Fruit fly (Drosophila melanogaster) whole organism, embryonic: ENCODE data around the gene CG43077.

Experiments
- Ada2b ChIP-seq: fragments of 200-800 bp; sonication (Bioruptor generic); IDR thresholded peaks from 2 replicates; pipeline ENCODE4 v1.3.6; 2022; ENCODE audit warnings: missing biosample characterization, missing genetic modification characterization
- Bteb2 ChIP-seq: fragments of 200-800 bp; sonication (Bioruptor generic); optimal IDR thresholded peaks from 2 replicates; lab custom pipeline; 2016; ENCODE audit warnings: missing biosample characterization, missing genetic modification characterization
- CG10366 ChIP-seq: fragments of 200-800 bp; sonication (Bioruptor generic); IDR thresholded peaks from 2 replicates; pipeline ENCODE4 v1.3.6; 2022; ENCODE audit warnings: missing biosample characterization, missing genetic modification characterization
- CG11456 ChIP-seq: fragments of 200-800 bp; sonication (Bioruptor generic); IDR thresholded peaks from 3 replicates; pipeline ENCODE4 v1.3.6; 2022; ENCODE audit warnings: missing biosample characterization, missing genetic modification characterization
- CG11695 ChIP-seq: fragments of 200-800 bp; sonication (Bioruptor generic); IDR thresholded peaks from 3 replicates; pipeline ENCODE4 v1.3.6; 2022; ENCODE audit warnings: missing biosample characterization, missing genetic modification characterization
- CG13775 ChIP-seq: fragments of 200-800 bp; sonication (Bioruptor generic); optimal IDR thresholded peaks from 3 replicates; lab custom pipeline; 2017; ENCODE audit warnings: missing biosample characterization, mild to moderate bottlenecking, missing genetic modification characterization
- CG18599 ChIP-seq: fragments of 200-800 bp; sonication (Bioruptor generic); optimal IDR thresholded peaks from 3 replicates; lab custom pipeline; 2017; ENCODE audit warnings: missing biosample characterization, missing genetic modification characterization, mild to moderate bottlenecking, moderate library complexity, missing genetic modification reagents
- CG2199 ChIP-seq: fragments of 200-800 bp; sonication (Bioruptor generic); IDR thresholded peaks from 3 replicates; pipeline ENCODE4 v1.3.6; 2022; ENCODE audit warnings: missing biosample characterization, missing genetic modification characterization
- CG31224 ChIP-seq: fragments of 200-800 bp; sonication (Bioruptor generic); IDR thresholded peaks from 2 replicates; pipeline ENCODE4 v1.3.6; 2022; ENCODE audit warnings: missing biosample characterization, missing genetic modification characterization
- CG32532 ChIP-seq: fragments of 200-800 bp; sonication (Bioruptor generic); IDR thresholded peaks from 2 replicates; pipeline ENCODE4 v1.3.6; 2022; ENCODE audit warnings: missing biosample characterization, missing genetic modification characterization
- CG34376 ChIP-seq: fragments of 200-800 bp; sonication (Bioruptor generic); optimal IDR thresholded peaks from 2 replicates; lab custom pipeline; 2018; ENCODE audit warnings: missing biosample characterization, mild to moderate bottlenecking, missing genetic modification characterization
- CG6254 ChIP-seq: fragments of 200-800 bp; sonication (Bioruptor generic); optimal IDR thresholded peaks from 3 replicates; lab custom pipeline; 2017; ENCODE audit warnings: mild to moderate bottlenecking, missing biosample characterization, missing genetic modification reagents, missing genetic modification characterization
- CG7372 ChIP-seq: fragments of 200-800 bp; sonication (Bioruptor generic); IDR thresholded peaks from 2 replicates; pipeline ENCODE4 v1.3.6; 2022; ENCODE audit warnings: missing biosample characterization, missing genetic modification characterization
- CG8290 ChIP-seq, 3 experiments: fragments of 200-800 bp; sonication (Bioruptor generic); optimal IDR thresholded peaks; 2 replicates each; lab custom pipeline; 2016 to 2019; ENCODE audit warnings: missing biosample characterization in 3 of 3, missing genetic modification characterization in 3 of 3, mild to moderate bottlenecking in 2 of 3, moderate library complexity in 1 of 3
- CG9932 ChIP-seq: fragments of 200-800 bp; sonication (Bioruptor generic); IDR thresholded peaks from 2 replicates; pipeline ENCODE4 v1.3.6; 2022; ENCODE audit warnings: missing biosample characterization, missing genetic modification characterization
- D19A ChIP-seq: fragments of 200-800 bp; optimal IDR thresholded peaks from 3 replicates; lab custom pipeline; 2019; ENCODE audit warnings: missing biosample characterization, mild to moderate bottlenecking, missing genetic modification characterization, moderate library complexity
- D19B ChIP-seq: fragments of 200-800 bp; sonication (Bioruptor generic); optimal IDR thresholded peaks from 2 replicates; lab custom pipeline; 2017; ENCODE audit warnings: missing biosample characterization, mild to moderate bottlenecking, missing genetic modification characterization
- GATAe ChIP-seq: fragments of 200-800 bp; sonication (Bioruptor generic); conservative IDR thresholded peaks from 2 replicates; pipeline ENCODE4 v1.3.6; 2022; ENCODE audit warnings: missing biosample characterization, missing genetic modification characterization
- MBD-R2 ChIP-seq: fragments of 200-800 bp; sonication (Bioruptor generic); IDR thresholded peaks from 2 replicates; pipeline ENCODE4 v1.3.6; 2022; ENCODE audit warnings: missing biosample characterization, missing genetic modification characterization
- Med ChIP-seq: fragments of 200-800 bp; sonication (Bioruptor generic); peaks from one replicate; lab custom pipeline; 2016; ENCODE audit warnings: missing biosample characterization, missing genetic modification characterization, mild to moderate bottlenecking, inconsistent platforms, moderate library complexity
- Poxn ChIP-seq: fragments of 200-800 bp; sonication (Bioruptor generic); IDR thresholded peaks from 2 replicates; pipeline ENCODE4 v1.3.6; 2022; ENCODE audit warnings: missing biosample characterization, missing genetic modification characterization
- Rfx ChIP-seq: fragments of 200-800 bp; sonication (Bioruptor generic); IDR thresholded peaks from 2 replicates; pipeline ENCODE4 v1.3.6; 2022; ENCODE audit warnings: missing biosample characterization, missing genetic modification characterization
- Sin3A ChIP-seq: fragments of >200 bp; optimal IDR thresholded peaks from 2 replicates; lab custom pipeline; 2018
- Sry-β ChIP-seq: fragments of 200-800 bp; sonication (Bioruptor generic); optimal IDR thresholded peaks from 2 replicates; lab custom pipeline; 2018; ENCODE audit warnings: missing biosample characterization, mild to moderate bottlenecking, missing genetic modification characterization, moderate library complexity
- abd-A ChIP-seq: fragments of 200-800 bp; sonication (Bioruptor generic); optimal IDR thresholded peaks from 3 replicates; lab custom pipeline; 2019; ENCODE audit warnings: missing biosample characterization, mild to moderate bottlenecking, missing genetic modification characterization, moderate library complexity
- croc ChIP-seq: fragments of 200-800 bp; sonication (Bioruptor generic); conservative IDR thresholded peaks from 3 replicates; pipeline ENCODE4 v1.3.6; 2022; ENCODE audit warnings: missing biosample characterization, missing genetic modification characterization
- crol ChIP-seq: fragments of 200-800 bp; sonication (Bioruptor generic); IDR thresholded peaks from 2 replicates; pipeline ENCODE4 v1.3.6; 2022; ENCODE audit warnings: missing biosample characterization, missing genetic modification characterization
- cwo ChIP-seq: fragments of 200-800 bp; sonication (Bioruptor generic); optimal IDR thresholded peaks from 3 replicates; lab custom pipeline; 2017; ENCODE audit warnings: missing biosample characterization, missing genetic modification characterization, mild to moderate bottlenecking, moderate library complexity, missing genetic modification reagents
- danr ChIP-seq: fragments of 200-800 bp; sonication (Bioruptor generic); IDR thresholded peaks from 2 replicates; pipeline ENCODE4 v1.3.6; 2022; ENCODE audit warnings: missing biosample characterization, missing genetic modification characterization
- dysf ChIP-seq: fragments of 200-800 bp; sonication (Bioruptor generic); IDR thresholded peaks from 3 replicates; pipeline ENCODE4 v1.3.6; 2022; ENCODE audit warnings: missing biosample characterization, missing genetic modification characterization
- exex ChIP-seq: fragments of 200-800 bp; sonication (Bioruptor generic); optimal IDR thresholded peaks from 4 replicates; lab custom pipeline; 2018; ENCODE audit warnings: missing biosample characterization, mild to moderate bottlenecking, missing genetic modification characterization, moderate library complexity
- ftz-f1 ChIP-seq: fragments of 200-800 bp; sonication (Bioruptor generic); optimal IDR thresholded peaks from 2 replicates; lab custom pipeline; 2016; ENCODE audit warnings: missing biosample characterization, missing genetic modification characterization
- grn ChIP-seq: fragments of 200-800 bp; sonication (Bioruptor generic); optimal IDR thresholded peaks from 3 replicates; lab custom pipeline; 2017; ENCODE audit warnings: missing biosample characterization, missing genetic modification characterization
- ham ChIP-seq: fragments of 200-800 bp; sonication (Bioruptor generic); IDR thresholded peaks from 2 replicates; pipeline ENCODE4 v1.3.6; 2022; ENCODE audit warnings: missing biosample characterization, missing genetic modification characterization
- lab ChIP-seq: fragments of 200-800 bp; sonication (Bioruptor generic); optimal IDR thresholded peaks from 3 replicates; lab custom pipeline; 2017; ENCODE audit warnings: missing biosample characterization, missing genetic modification characterization, mild to moderate bottlenecking, moderate library complexity, missing genetic modification reagents
- lmd ChIP-seq: fragments of 200-800 bp; sonication (Bioruptor generic); IDR thresholded peaks from 2 replicates; pipeline ENCODE4 v1.3.6; 2022; ENCODE audit warnings: missing biosample characterization, missing genetic modification characterization
- maf-S ChIP-seq: fragments of 200-800 bp; sonication (Bioruptor generic); optimal IDR thresholded peaks from 2 replicates; lab custom pipeline; 2016; ENCODE audit warnings: missing biosample characterization, missing genetic modification characterization
- mirr ChIP-seq: fragments of 200-800 bp; sonication (Bioruptor generic); optimal IDR thresholded peaks from 3 replicates; lab custom pipeline; 2018; ENCODE audit warnings: missing biosample characterization, mild to moderate bottlenecking, missing genetic modification characterization
- pho ChIP-seq: fragments of 200-800 bp; sonication (Bioruptor generic); optimal IDR thresholded peaks from 2 replicates; lab custom pipeline; 2016; ENCODE audit warnings: missing biosample characterization, missing genetic modification characterization
- row ChIP-seq: fragments of 200-800 bp; sonication (Bioruptor generic); IDR thresholded peaks from 3 replicates; pipeline ENCODE4 v1.3.6; 2022; ENCODE audit warnings: missing biosample characterization, missing genetic modification characterization
- sc ChIP-seq, 3 experiments: fragments of >200 bp in 2 of 3; fragments of 200-800 bp in 1 of 3; sonication (Bioruptor generic) in 1 of 3; optimal IDR thresholded peaks; 2 replicates in 2 of 3; 3 replicates in 1 of 3; lab custom pipeline; 2017; ENCODE audit warnings: mild to moderate bottlenecking in 1 of 3, missing biosample characterization in 1 of 3, missing genetic modification characterization in 1 of 3, missing genetic modification reagents in 1 of 3
- sens ChIP-seq: fragments of 200-800 bp; sonication (Bioruptor generic); peaks from one replicate; lab custom pipeline; 2016; ENCODE audit warnings: missing biosample characterization, missing genetic modification characterization
- sug ChIP-seq: fragments of 200-800 bp; optimal IDR thresholded peaks from 2 replicates; lab custom pipeline; 2019; ENCODE audit warnings: missing biosample characterization, mild to moderate bottlenecking, missing genetic modification characterization, moderate library complexity
- toy ChIP-seq: fragments of 200-800 bp; sonication (Bioruptor generic); IDR thresholded peaks from 2 replicates; pipeline ENCODE4 v1.3.6; 2022; ENCODE audit warnings: missing biosample characterization, missing genetic modification characterization
- tx ChIP-seq: fragments of 200-800 bp; sonication (Bioruptor generic); optimal IDR thresholded peaks from 2 replicates; lab custom pipeline; 2016; ENCODE audit warnings: missing biosample characterization, missing genetic modification characterization
- zen2 ChIP-seq: fragments of 200-800 bp; sonication (Bioruptor generic); IDR thresholded peaks from 3 replicates; pipeline ENCODE4 v1.3.6; 2022; ENCODE audit warnings: missing biosample characterization, missing genetic modification characterization; ENCODE audit not compliant: partially characterized antibody

The CG43077 gene

dm6 chrX:17093900-17094446 lies 25.6 kb upstream of the CG43077 start:
- TF ChIP-seq row (peak; percentile 50), exex (tag; lab: Kevin White, UChicago) (peak; percentile 92), CG10366 (GFP tag; lab: Robert Waterston, UW) (peak; percentile 23; the same call in 1 of the 2 replicates), CG18599 (GFP tag; lab: Kevin White, UChicago) (peak; percentile 19), Sry-β (GFP tag; lab: Kevin White, UChicago) (no peak), D19B (GFP tag; lab: Kevin White, UChicago) (peak; percentile 11), CG7372 (GFP tag; lab: Robert Waterston, UW) (0 out of 2 replicates have a peak, but pooled peaks have one; percentile 10), CG9932 (GFP tag; lab: Robert Waterston, UW) (peak; percentile 27; the same call in 1 of the 2 replicates), cwo (peak; percentile 18), CG34376 (peak; percentile 44), pho (GFP tag; lab: Kevin White, UChicago) (no peak), CG6254 (GFP tag; lab: Kevin White, UChicago) (peak; percentile 53), grn (GFP tag; lab: Kevin White, UChicago) (peak; percentile 55), CG13775 (GFP tag; lab: Kevin White, UChicago) (no peak), ham (no peak), lab (peak; percentile 31), sug (tag; lab: Kevin White, UChicago) (peak; percentile 73), Bteb2 (GFP tag; lab: Kevin White, UChicago) (no peak), sens (GFP tag; lab: Kevin White, UChicago) (peak; percentile 28), GATAe (GFP tag; lab: Robert Waterston, UW) (0 out of 2 replicates have a peak, but pooled peaks have one; percentile 11), mirr (GFP tag; lab: Kevin White, UChicago) (peak; percentile 18), tx (GFP tag; lab: Kevin White, UChicago) (no peak), CG8290 (GFP tag; optimal IDR thresholded peaks at IDR 0.05; lab: Kevin White, UChicago) (no peak), CG8290 (tag; optimal IDR thresholded peaks at IDR 0.05; lab: Kevin White, UChicago) (no peak), D19A (tag; lab: Kevin White, UChicago) (peak; percentile 44)

DNA sequence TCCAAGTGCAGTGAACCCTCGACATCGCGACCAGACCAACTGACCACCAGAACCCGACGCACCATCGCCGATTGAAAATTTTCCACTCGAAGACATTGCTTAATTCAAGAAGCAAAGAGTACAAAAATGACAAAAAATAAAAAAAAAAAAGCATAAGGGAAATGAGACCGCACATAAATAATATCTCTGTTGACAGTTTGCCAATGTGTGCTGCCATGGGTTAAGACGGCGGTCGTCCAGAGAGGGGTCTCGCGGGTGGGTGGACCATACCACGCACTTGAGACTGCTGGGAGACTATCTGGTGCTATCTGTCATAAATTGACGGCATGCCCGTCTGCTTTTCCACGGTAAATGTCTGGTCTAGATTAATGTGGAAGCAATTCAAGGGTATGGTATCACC lies 25.1 kb upstream of the CG43077 start:
- TF ChIP-seq D19B (GFP tag; lab: Kevin White, UChicago) (peak; percentile 50), ftz-f1 (peak; percentile 1), lmd (GFP tag; lab: Robert Waterston, UW) (peak; percentile 9; the same call in 1 of the 2 replicates), CG13775 (GFP tag; lab: Kevin White, UChicago) (no peak), CG11456 (no peak), crol (peak; percentile 62), Rfx (GFP tag; lab: Robert Waterston, UW) (0 out of 2 replicates have a peak, but pooled peaks have one; percentile 16), CG11695 (GFP tag; lab: Robert Waterston, UW) (0 out of 3 replicates have a peak, but pooled peaks have one; percentile 6), Med (peak; percentile 71), CG32532 (peak; percentile 13; the same call in 1 of the 2 replicates), toy (GFP tag; lab: Robert Waterston, UW) (no peak), CG10366 (GFP tag; lab: Robert Waterston, UW) (peak; percentile 11; the same call in 1 of the 2 replicates)

DNA sequence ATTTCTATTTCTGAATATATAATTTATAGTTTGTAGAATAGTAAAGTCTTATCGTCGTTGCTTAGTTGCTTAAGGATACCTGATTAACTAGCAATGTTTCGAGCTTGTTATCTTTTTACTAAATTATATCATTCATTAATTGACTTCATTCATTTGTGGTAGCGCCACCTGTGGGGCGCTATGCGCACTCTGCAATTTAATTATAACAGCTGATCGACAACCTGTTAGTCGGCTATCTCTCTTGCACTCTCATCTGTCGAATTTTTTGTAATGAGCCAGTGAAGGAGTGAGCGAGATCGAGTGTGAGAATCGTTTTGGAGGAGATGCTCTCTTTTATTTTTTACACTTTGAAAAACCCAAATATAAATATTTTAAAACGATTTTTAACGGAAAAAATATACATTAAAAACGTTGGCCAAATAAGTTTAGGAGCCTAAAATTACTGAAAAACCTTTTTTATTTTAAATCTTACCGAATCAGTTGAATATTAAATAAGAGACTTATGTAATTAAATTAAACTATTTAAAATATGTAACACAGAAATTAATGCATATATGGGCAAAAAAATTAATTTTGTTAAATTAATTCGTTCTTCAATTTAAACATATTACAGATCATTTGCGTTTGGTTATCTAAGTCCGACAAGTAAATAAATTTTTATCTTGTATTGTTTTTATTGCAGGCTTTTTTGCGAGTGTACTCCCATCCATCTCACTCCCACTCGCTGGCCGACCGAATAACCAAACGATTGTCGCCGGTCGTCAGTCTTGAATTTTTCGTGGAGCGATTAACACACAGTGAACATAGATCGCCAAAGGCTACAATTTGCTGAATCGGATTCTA lies 23.0 kb upstream of the CG43077 start, which contains the start of the genes CG16700 and CG4991:
Gene CG16700, plus strand, starts transcription at position 793 of the 843 bp plus-strand sequence.
Gene CG4991, plus strand, starts transcription at position 793 of the 843 bp plus-strand sequence.
- TF ChIP-seq Ada2b (GFP tag; lab: Robert Waterston, UW) (no peak; the same call in none of the 2 replicates), danr (GFP tag; lab: Robert Waterston, UW) (peak; percentile 72), sc (optimal IDR thresholded peaks at IDR 0.05; lab: Kevin White, UChicago) (no peak), sc (GFP tag; optimal IDR thresholded peaks at IDR 0.05; lab: Kevin White, UChicago) (peak; percentile 76), Sin3A (lab: Kevin White, UChicago) (no peak), zen2 (GFP tag; lab: Robert Waterston, UW) (no peak), Poxn (GFP tag; lab: Robert Waterston, UW) (no peak), maf-S (GFP tag; lab: Kevin White, UChicago) (no peak), MBD-R2 (GFP tag; lab: Robert Waterston, UW) (peak; percentile 24; the same call in 1 of the 2 replicates), CG31224 (GFP tag; lab: Robert Waterston, UW) (peak; percentile 43; the same call in 1 of the 2 replicates), croc (peak; percentile 65), CG2199 (GFP tag; lab: Robert Waterston, UW) (no peak), abd-A (tag; lab: Kevin White, UChicago) (no peak), dysf (GFP tag; lab: Robert Waterston, UW) (peak; percentile 85)
